Worm (Caenorhabditis elegans) whole organism, late embryonic: ENCODE measurements around the gene col-131.

Source experiments
- K09A11.1 ChIP-seq: sonication (generic microtip); optimal IDR thresholded peaks from 2 replicates; lab custom pipeline; 2017; ENCODE audit warnings: antibody characterized with exemption, mild to moderate bottlenecking, missing genetic modification characterization, missing compliant biosample characterization; ENCODE audit not compliant: insufficient read depth
- ama-1 ChIP-seq: fragments of 150-350 bp; optimal IDR thresholded peaks from 2 replicates; lab custom pipeline; 2014
- ceh-31 ChIP-seq: sonication (generic microtip); optimal IDR thresholded peaks from 2 replicates; lab custom pipeline; 2016; ENCODE audit warnings: missing genetic modification characterization, missing compliant biosample characterization
- nhr-11 ChIP-seq: fragments of 150-350 bp; optimal IDR thresholded peaks from 2 replicates; lab custom pipeline; 2014; ENCODE audit warnings: missing biosample characterization, missing genetic modification characterization
- tbx-2 ChIP-seq: sonication (generic microtip); optimal IDR thresholded peaks from 2 replicates; lab custom pipeline; 2016; ENCODE audit warnings: missing genetic modification characterization, missing compliant biosample characterization
- unc-55 ChIP-seq: sonication (generic microtip); optimal IDR thresholded peaks from 2 replicates; lab custom pipeline; 2017; ENCODE audit warnings: missing biosample characterization, missing genetic modification reagents, missing genetic modification characterization

DNA sequence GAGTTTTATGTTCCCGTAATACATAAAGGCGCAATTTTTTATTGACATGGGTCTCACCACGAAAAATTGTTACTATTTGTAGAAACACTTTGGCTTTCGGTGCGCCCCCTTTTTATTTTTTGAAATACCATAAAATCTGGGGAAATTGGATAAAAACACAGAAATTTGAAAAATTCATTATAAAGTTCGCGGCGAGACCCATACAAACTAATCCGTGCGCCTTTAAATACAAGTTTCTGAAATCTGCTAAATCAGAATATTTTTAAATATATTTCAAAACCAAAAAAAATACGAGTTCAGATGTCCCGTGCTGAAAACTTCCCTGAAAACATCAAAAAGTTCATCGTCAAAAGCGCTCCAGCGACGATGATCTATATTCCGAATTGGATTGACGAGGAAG is 40.3 kb upstream of the col-131 start, which contains the start of gene B0564.2:
- TF ChIP-seq tbx-2 (tag; lab: Kevin White, UChicago), result no peak
- no peak for TF ChIP-seq ama-1 (lab: Kevin White, UChicago)
- no peak for TF ChIP-seq unc-55 (GFP tag; lab: Kevin White, UChicago)
- TF ChIP-seq ceh-31 (tag; lab: Kevin White, UChicago), result no peak
- no peak for TF ChIP-seq nhr-11 (tag; lab: Kevin White, UChicago)
- no peak for TF ChIP-seq K09A11.1 (tag; lab: Kevin White, UChicago)
